Worm (Caenorhabditis elegans) whole organism, early embryonic: Measurements from ENCODE around the gene col-109.

Experiments
- F13C5.2 ChIP-seq: sonication (generic microtip); optimal IDR thresholded peaks from 2 replicates; lab custom pipeline; 2017; ENCODE audit warnings: mild to moderate bottlenecking, missing genetic modification characterization, inconsistent platforms, missing compliant biosample characterization
- aly-1 ChIP-seq: sonication (generic microtip); optimal IDR thresholded peaks from 2 replicates; lab custom pipeline; 2016; ENCODE audit warnings: missing genetic modification characterization, missing compliant biosample characterization
- ama-1 ChIP-seq: fragments of 150-350 bp; optimal IDR thresholded peaks from 2 replicates; lab custom pipeline; 2014
- ceh-13 ChIP-seq: fragments of 200-800 bp; sonication (Bioruptor generic); optimal IDR thresholded peaks from 2 replicates; lab custom pipeline; 2018; ENCODE audit warnings: mild to moderate bottlenecking, missing genetic modification characterization, missing compliant biosample characterization
- ceh-36 ChIP-seq: sonication (generic microtip); optimal IDR thresholded peaks from 2 replicates; lab custom pipeline; 2016; ENCODE audit warnings: missing genetic modification characterization, inconsistent platforms, missing compliant biosample characterization
- ets-7 ChIP-seq: sonication (generic microtip); optimal IDR thresholded peaks from 2 replicates; lab custom pipeline; 2016; ENCODE audit warnings: missing genotype, missing genetic modification characterization, missing compliant biosample characterization
- flt-1 ChIP-seq: fragments of 200-800 bp; sonication (Bioruptor generic); IDR thresholded peaks from 2 replicates; pipeline ENCODE4 v1.3.6; 2022; ENCODE audit warnings: missing genetic modification characterization, missing compliant biosample characterization
- hmbx-1 ChIP-seq: sonication (generic microtip); optimal IDR thresholded peaks from 2 replicates; lab custom pipeline; 2016; ENCODE audit warnings: mild to moderate bottlenecking, missing genetic modification characterization, missing compliant biosample characterization
- hnd-1 ChIP-seq: sonication (generic microtip); optimal IDR thresholded peaks from 2 replicates; lab custom pipeline; 2016; ENCODE audit warnings: missing genetic modification characterization, missing compliant biosample characterization
- scrt-1 ChIP-seq: fragments of 200-800 bp; sonication (Bioruptor generic); IDR thresholded peaks from 2 replicates; pipeline ENCODE4 v1.3.6; 2022; ENCODE audit warnings: missing genetic modification characterization, missing compliant biosample characterization
- sea-1 ChIP-seq: fragments of 200-800 bp; sonication (Bioruptor generic); conservative IDR thresholded peaks from 2 replicates; pipeline ENCODE4 v1.3.6; 2022; ENCODE audit warnings: missing genetic modification characterization, missing compliant biosample characterization
- tbx-11 ChIP-seq: fragments of 200-800 bp; sonication (Bioruptor generic); IDR thresholded peaks from 2 replicates; pipeline ENCODE4 v1.3.6; 2022; ENCODE audit warnings: missing genetic modification characterization, missing compliant biosample characterization
- tbx-37 ChIP-seq: fragments of 200-800 bp; sonication (Bioruptor generic); conservative IDR thresholded peaks from 2 replicates; pipeline ENCODE4 v1.3.6; 2022; ENCODE audit warnings: missing genetic modification reagents, missing genetic modification characterization, missing compliant biosample characterization
- tra-4 ChIP-seq: sonication (generic microtip); optimal IDR thresholded peaks from 2 replicates; lab custom pipeline; 2017; ENCODE audit warnings: missing genetic modification characterization, missing compliant biosample characterization

ce11 chrIV:1853934-1854438, 33.9 kb upstream of the col-109 start:
- no peak for TF ChIP-seq tbx-11 (GFP tag; lab: Robert Waterston, UW)
- no peak for TF ChIP-seq tra-4
- TF ChIP-seq ama-1 (lab: Kevin White, UChicago), result no peak
- no peak for TF ChIP-seq flt-1 (GFP tag; lab: Robert Waterston, UW)
- no peak for TF ChIP-seq F13C5.2
- TF ChIP-seq aly-1 (tag; lab: Kevin White, UChicago), result no peak
- TF ChIP-seq ets-7 (tag; lab: Kevin White, UChicago), result no peak
- no peak for TF ChIP-seq scrt-1 (GFP tag; lab: Robert Waterston, UW)
- no peak for TF ChIP-seq ceh-36 (tag; lab: Kevin White, UChicago)
- TF ChIP-seq tbx-37, result no peak
- TF ChIP-seq hmbx-1, result no peak
- TF ChIP-seq hnd-1 (tag; lab: Kevin White, UChicago), result no peak
- TF ChIP-seq ceh-13, result no peak
- TF ChIP-seq sea-1, result no peak
